Worm (Caenorhabditis elegans) whole organism, L4 larva: Measurements from ENCODE around the gene nhr-268.

Source experiments
- ces-1 ChIP-seq: fragments of 150-350 bp; sonication (generic microtip); optimal IDR thresholded peaks from 4 replicates; lab custom pipeline; 2014; ENCODE audit warnings: missing biosample characterization, missing genetic modification reagents, missing genetic modification characterization
- dpl-1 ChIP-seq: fragments of 150-350 bp; optimal IDR thresholded peaks from 2 replicates; lab custom pipeline; 2014; ENCODE audit warnings: missing biosample characterization, missing genetic modification reagents, missing genetic modification characterization
- egl-27 ChIP-seq: sonication (generic microtip); optimal IDR thresholded peaks from 3 replicates; lab custom pipeline; 2017; ENCODE audit warnings: missing biosample characterization, missing genetic modification reagents, missing genetic modification characterization
- madf-9 ChIP-seq: fragments of 200-800 bp; sonication (Bioruptor generic); conservative IDR thresholded peaks from 2 replicates; pipeline ENCODE4 v1.3.6; 2022; ENCODE audit warnings: missing genetic modification reagents, missing genetic modification characterization, missing compliant biosample characterization
- nhr-41 ChIP-seq: fragments of 200-800 bp; sonication (Bioruptor generic); IDR thresholded peaks from 2 replicates; pipeline ENCODE4 v1.3.6; 2022; ENCODE audit warnings: missing genetic modification reagents, missing genetic modification characterization, missing compliant biosample characterization
- unc-62 ChIP-seq, 3 experiments: fragments of 150-350 bp in 1 of 3; sonication (generic microtip); optimal IDR thresholded peaks in 2 of 3; peaks in 1 of 3; 1 replicate in 1 of 3; 2 replicates in 2 of 3; lab custom pipeline; 2014 to 2017; ENCODE audit warnings: missing biosample characterization in 3 of 3, missing genetic modification characterization in 3 of 3, missing genetic modification reagents in 3 of 3, missing genotype in 1 of 3
- vab-7 ChIP-seq: fragments of 200-800 bp; sonication (Bioruptor generic); IDR thresholded peaks from 2 replicates; pipeline ENCODE4 v1.3.6; 2022; ENCODE audit warnings: missing genetic modification reagents, missing genetic modification characterization, missing compliant biosample characterization

DNA sequence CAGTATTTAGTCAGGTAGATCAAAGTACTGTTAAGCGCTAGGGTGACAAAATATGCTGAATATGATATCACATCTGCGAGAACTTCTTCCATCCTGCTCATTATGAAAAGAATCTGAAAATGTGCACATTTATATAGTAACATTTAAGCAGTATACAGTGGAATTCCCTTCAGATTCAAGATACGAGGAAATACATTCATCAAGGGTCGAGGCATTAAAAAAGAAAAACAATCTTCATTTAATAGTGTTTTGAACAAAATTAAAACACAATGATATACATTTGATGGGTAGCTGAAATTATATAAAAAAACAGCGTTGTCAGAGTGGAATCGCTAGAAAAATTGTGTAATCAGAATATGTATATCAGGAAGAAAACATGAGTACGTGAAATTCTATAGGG, 45.7 kb downstream of the nhr-268 start, which contains the start of gene str-27:
- no peak for TF ChIP-seq ces-1 (GFP tag; lab: Kevin White, UChicago)
- TF ChIP-seq dpl-1 (GFP tag; lab: Kevin White, UChicago): no peak
- TF ChIP-seq vab-7: no peak
- no peak for TF ChIP-seq egl-27
- no peak for TF ChIP-seq unc-62 (GFP tag; optimal IDR thresholded peaks at IDR 0.05 in 1 of 2; lab: Kevin White, UChicago)
- TF ChIP-seq unc-62 (tag; optimal IDR thresholded peaks at IDR 0.05; lab: Kevin White, UChicago): no peak
- no peak for TF ChIP-seq madf-9
- no peak for TF ChIP-seq nhr-41
